Fruit fly (Drosophila melanogaster) whole organism, prepupa: Measurements from ENCODE around the gene Nepl18.

Source experiments
- Blimp-1 ChIP-seq: fragments of 200-800 bp; sonication (Bioruptor generic); optimal IDR thresholded peaks from 3 replicates; lab custom pipeline; 2017; ENCODE audit warnings: missing biosample characterization, missing genetic modification characterization, mild to moderate bottlenecking, moderate library complexity, missing genetic modification reagents
- CG10631 ChIP-seq: fragments of 200-800 bp; sonication (Bioruptor generic); optimal IDR thresholded peaks from 2 replicates; lab custom pipeline; 2016; ENCODE audit warnings: missing biosample characterization, missing genetic modification characterization
- CG10669 ChIP-seq: fragments of 200-800 bp; sonication (Bioruptor generic); optimal IDR thresholded peaks from 3 replicates; lab custom pipeline; 2018; ENCODE audit warnings: missing biosample characterization, mild to moderate bottlenecking, missing genetic modification characterization, moderate library complexity
- CG11294 ChIP-seq: fragments of 200-800 bp; sonication (Bioruptor generic); IDR thresholded peaks from 2 replicates; pipeline ENCODE4 v1.3.6; 2022; ENCODE audit warnings: missing biosample characterization, missing genetic modification characterization
- CG11762 ChIP-seq: fragments of 200-800 bp; sonication (Bioruptor generic); optimal IDR thresholded peaks from 3 replicates; lab custom pipeline; 2016; ENCODE audit warnings: missing biosample characterization, missing genetic modification characterization; ENCODE audit not compliant: insufficient read depth
- CG15336 ChIP-seq: fragments of 200-800 bp; sonication (Bioruptor generic); IDR thresholded peaks from 2 replicates; pipeline ENCODE4 v1.3.6; 2022; ENCODE audit warnings: missing biosample characterization, missing genetic modification characterization
- CG1621 ChIP-seq: fragments of 200-800 bp; sonication (Bioruptor generic); optimal IDR thresholded peaks from 3 replicates; lab custom pipeline; 2018; ENCODE audit warnings: missing biosample characterization, mild to moderate bottlenecking, missing genetic modification characterization
- CG16779 ChIP-seq: fragments of 200-800 bp; sonication (Bioruptor generic); optimal IDR thresholded peaks from 3 replicates; lab custom pipeline; 2017; ENCODE audit warnings: missing biosample characterization, mild to moderate bottlenecking, missing genetic modification characterization
- CG3032 ChIP-seq: fragments of 200-800 bp; optimal IDR thresholded peaks from 2 replicates; lab custom pipeline; 2019; ENCODE audit warnings: missing biosample characterization, mild to moderate bottlenecking, missing genetic modification characterization, moderate library complexity
- CG3919 ChIP-seq: fragments of 200-800 bp; sonication (Bioruptor generic); optimal IDR thresholded peaks from 3 replicates; lab custom pipeline; 2016; ENCODE audit warnings: missing biosample characterization, missing genetic modification characterization
- CG6163 ChIP-seq: fragments of 200-800 bp; sonication (Bioruptor generic); IDR thresholded peaks from 3 replicates; pipeline ENCODE4 v1.3.6; 2022; ENCODE audit warnings: missing biosample characterization, missing genetic modification characterization
- CG6276 ChIP-seq: fragments of 200-800 bp; sonication (Bioruptor generic); optimal IDR thresholded peaks from 2 replicates; lab custom pipeline; 2017; ENCODE audit warnings: missing biosample characterization, mild to moderate bottlenecking, missing genetic modification characterization
- CG6808 ChIP-seq: fragments of 200-800 bp; sonication (Bioruptor generic); optimal IDR thresholded peaks from 3 replicates; lab custom pipeline; 2017; ENCODE audit warnings: missing biosample characterization, missing genetic modification characterization, mild to moderate bottlenecking, moderate library complexity, missing genetic modification reagents
- CG6854 ChIP-seq: fragments of 200-800 bp; sonication (Bioruptor generic); optimal IDR thresholded peaks from 2 replicates; lab custom pipeline; 2017; ENCODE audit warnings: missing biosample characterization, mild to moderate bottlenecking, missing genetic modification characterization
- CG7368 ChIP-seq: fragments of 200-800 bp; sonication (Bioruptor generic); optimal IDR thresholded peaks from 3 replicates; lab custom pipeline; 2016; ENCODE audit warnings: missing biosample characterization, missing genetic modification characterization
- CG9139 ChIP-seq: fragments of 200-800 bp; sonication (Bioruptor generic); optimal IDR thresholded peaks from 3 replicates; lab custom pipeline; 2017; ENCODE audit warnings: missing biosample characterization, mild to moderate bottlenecking, missing genetic modification characterization
- Eip75B ChIP-seq: fragments of 200-800 bp; sonication (Bioruptor generic); optimal IDR thresholded peaks from 3 replicates; lab custom pipeline; 2016; ENCODE audit warnings: missing biosample characterization, missing genetic modification characterization
- Eip78C ChIP-seq: fragments of 200-800 bp; sonication (Bioruptor generic); peaks from one replicate; lab custom pipeline; 2016; ENCODE audit warnings: missing biosample characterization, missing genetic modification characterization
- Ets21C ChIP-seq: fragments of 200-800 bp; sonication (Bioruptor generic); optimal IDR thresholded peaks from 3 replicates; lab custom pipeline; 2016; ENCODE audit warnings: missing biosample characterization, missing genetic modification characterization
- Ets96B ChIP-seq: fragments of 200-800 bp; optimal IDR thresholded peaks from 2 replicates; lab custom pipeline; 2019; ENCODE audit warnings: missing biosample characterization, mild to moderate bottlenecking, missing genetic modification characterization, moderate library complexity
- Gug ChIP-seq: fragments of 200-800 bp; sonication (Bioruptor generic); IDR thresholded peaks from 2 replicates; pipeline ENCODE4 v1.3.6; 2022; ENCODE audit warnings: missing biosample characterization, missing genetic modification characterization
- Hr4 ChIP-seq: fragments of 200-800 bp; sonication (Bioruptor generic); optimal IDR thresholded peaks from 3 replicates; lab custom pipeline; 2016; ENCODE audit warnings: missing biosample characterization, missing genetic modification characterization
- Lpt ChIP-seq: fragments of 200-800 bp; sonication (Bioruptor generic); optimal IDR thresholded peaks from 3 replicates; lab custom pipeline; 2016; ENCODE audit warnings: missing biosample characterization, missing genetic modification characterization
- Met ChIP-seq: fragments of 200-800 bp; sonication (Bioruptor generic); optimal IDR thresholded peaks from 3 replicates; lab custom pipeline; 2016; ENCODE audit warnings: missing biosample characterization, missing genetic modification characterization
- OdsH ChIP-seq: fragments of 200-800 bp; sonication (Bioruptor generic); optimal IDR thresholded peaks from 3 replicates; lab custom pipeline; 2016; ENCODE audit warnings: missing biosample characterization, missing genetic modification characterization
- Smox ChIP-seq: fragments of 200-800 bp; sonication (Bioruptor generic); optimal IDR thresholded peaks from 3 replicates; lab custom pipeline; 2016; ENCODE audit warnings: missing biosample characterization, missing genetic modification characterization
- Sox102F ChIP-seq: fragments of 200-800 bp; sonication (Bioruptor generic); optimal IDR thresholded peaks from 2 replicates; lab custom pipeline; 2016; ENCODE audit warnings: missing biosample characterization, mild to moderate bottlenecking, missing genetic modification characterization
- Sox14 ChIP-seq: fragments of 200-800 bp; sonication (Bioruptor generic); optimal IDR thresholded peaks from 3 replicates; lab custom pipeline; 2016; ENCODE audit warnings: missing biosample characterization, missing genetic modification characterization
- Sox15 ChIP-seq: fragments of 200-800 bp; sonication (Bioruptor generic); optimal IDR thresholded peaks from 3 replicates; lab custom pipeline; 2016; ENCODE audit warnings: missing biosample characterization, missing genetic modification characterization
- achi ChIP-seq: fragments of 200-800 bp; sonication (Bioruptor generic); optimal IDR thresholded peaks from 3 replicates; lab custom pipeline; 2016; ENCODE audit warnings: missing biosample characterization, missing genetic modification characterization
- acj6 ChIP-seq: fragments of 200-800 bp; sonication (Bioruptor generic); optimal IDR thresholded peaks from 3 replicates; lab custom pipeline; 2016; ENCODE audit warnings: missing biosample characterization, missing genetic modification characterization
- dac ChIP-seq: fragments of 200-800 bp; sonication (Bioruptor generic); optimal IDR thresholded peaks from 2 replicates; lab custom pipeline; 2017; ENCODE audit warnings: missing biosample characterization, mild to moderate bottlenecking, missing genetic modification characterization
- dsx ChIP-seq: fragments of 200-800 bp; optimal IDR thresholded peaks from 3 replicates; lab custom pipeline; 2019; ENCODE audit warnings: missing biosample characterization, mild to moderate bottlenecking, missing genetic modification characterization, moderate library complexity; ENCODE audit not compliant: poor library complexity, severe bottlenecking
- eg ChIP-seq: fragments of 200-800 bp; sonication (Bioruptor generic); IDR thresholded peaks from 3 replicates; pipeline ENCODE4 v1.3.6; 2022; ENCODE audit warnings: missing biosample characterization, missing genetic modification characterization
- fd85E ChIP-seq: fragments of 200-800 bp; sonication (Bioruptor generic); optimal IDR thresholded peaks from 3 replicates; lab custom pipeline; 2016; ENCODE audit warnings: missing biosample characterization, missing genetic modification characterization
- fkh ChIP-seq: fragments of 200-800 bp; sonication (Bioruptor generic); optimal IDR thresholded peaks from 3 replicates; lab custom pipeline; 2017; ENCODE audit warnings: missing biosample characterization, mild to moderate bottlenecking, missing genetic modification characterization, moderate library complexity
- lz ChIP-seq: fragments of 200-800 bp; sonication (Bioruptor generic); optimal IDR thresholded peaks from 3 replicates; lab custom pipeline; 2016; ENCODE audit warnings: missing biosample characterization, missing genetic modification characterization
- net ChIP-seq: fragments of 200-800 bp; sonication (Bioruptor generic); optimal IDR thresholded peaks from 3 replicates; lab custom pipeline; 2016; ENCODE audit warnings: missing biosample characterization, missing genetic modification characterization
- pdm3 ChIP-seq: fragments of 200-800 bp; sonication (Bioruptor generic); optimal IDR thresholded peaks from 3 replicates; lab custom pipeline; 2016; ENCODE audit warnings: missing biosample characterization, missing genetic modification characterization
- salr ChIP-seq, 2 experiments: fragments of 200-800 bp; sonication (Bioruptor generic); optimal IDR thresholded peaks; 3 replicates each; lab custom pipeline; 2016 to 2018; ENCODE audit warnings: missing biosample characterization in 2 of 2, missing genetic modification characterization in 2 of 2, mild to moderate bottlenecking in 1 of 2
- spab ChIP-seq: fragments of 200-800 bp; sonication (Bioruptor generic); optimal IDR thresholded peaks from 2 replicates; lab custom pipeline; 2017; ENCODE audit warnings: missing biosample characterization, mild to moderate bottlenecking, missing genetic modification characterization, missing genetic modification reagents
- ss ChIP-seq, 2 experiments: fragments of 200-800 bp; sonication (Bioruptor generic); optimal IDR thresholded peaks; 2 replicates in 1 of 2; 3 replicates in 1 of 2; lab custom pipeline; 2017 to 2018; ENCODE audit warnings: mild to moderate bottlenecking in 2 of 2, missing biosample characterization in 2 of 2, missing genetic modification characterization in 2 of 2, moderate library complexity in 1 of 2
- svp ChIP-seq: fragments of 200-800 bp; sonication (Bioruptor generic); peaks from one replicate; lab custom pipeline; 2016; ENCODE audit warnings: missing biosample characterization, missing genetic modification characterization
- topi ChIP-seq: fragments of 200-800 bp; sonication (Bioruptor generic); optimal IDR thresholded peaks from 3 replicates; lab custom pipeline; 2016; ENCODE audit warnings: missing biosample characterization, missing genetic modification characterization
- vri ChIP-seq: fragments of 200-800 bp; sonication (Bioruptor generic); optimal IDR thresholded peaks from 3 replicates; lab custom pipeline; 2016; ENCODE audit warnings: missing biosample characterization, mild to moderate bottlenecking, missing genetic modification characterization

The Nepl18 gene

dm6 chr3R:28901468-28902163 is 26.2 kb downstream of the Nepl18 start:
- TF ChIP-seq svp (GFP tag; lab: Kevin White, UChicago), result peak; percentile 71
- no peak for TF ChIP-seq CG6808 (GFP tag; lab: Kevin White, UChicago)
- TF ChIP-seq Blimp-1 (GFP tag; lab: Kevin White, UChicago), result no peak
- no peak for TF ChIP-seq dac (GFP tag; lab: Kevin White, UChicago)
- TF ChIP-seq Ets96B, result no peak
- no peak for TF ChIP-seq topi (GFP tag; lab: Kevin White, UChicago)
- no peak for TF ChIP-seq CG7368 (GFP tag; lab: Kevin White, UChicago)
- 0 out of 3 replicates have a peak, but pooled peaks have one; percentile 16 for TF ChIP-seq eg
- no peak for TF ChIP-seq Sox15
- TF ChIP-seq, all 60 proteins: peak for 2

- TF ChIP-seq Sox15, result no peak
- no peak for TF ChIP-seq topi (GFP tag; lab: Kevin White, UChicago)
- no peak for TF ChIP-seq Ets21C
- no peak for TF ChIP-seq Lpt (GFP tag; lab: Kevin White, UChicago)
- no peak for TF ChIP-seq vri (GFP tag; lab: Kevin White, UChicago)
- TF ChIP-seq pdm3 (GFP tag; lab: Kevin White, UChicago), result no peak
- TF ChIP-seq net, result no peak
- TF ChIP-seq CG10669, result no peak
- TF ChIP-seq, all 60 proteins: peak for 0
Measured at dm6 chr3R:28903392-28903791, 28.0 kb downstream of the Nepl18 start.

- TF ChIP-seq spab (GFP tag; lab: Kevin White, UChicago), result no peak
- TF ChIP-seq ss (GFP tag; optimal IDR thresholded peaks at IDR 0.05; lab: Kevin White, UChicago), result no peak
- TF ChIP-seq fd85E, result no peak
- no peak for TF ChIP-seq pdm3 (GFP tag; lab: Kevin White, UChicago)
- TF ChIP-seq CG9139 (GFP tag; lab: Kevin White, UChicago), result no peak
- TF ChIP-seq achi (GFP tag; lab: Kevin White, UChicago), result peak; percentile 22
- TF ChIP-seq Sox102F (GFP tag; lab: Kevin White, UChicago), result no peak
- TF ChIP-seq Eip75B (GFP tag; lab: Kevin White, UChicago), result no peak
- peak; percentile 53 for TF ChIP-seq Eip78C
- TF ChIP-seq CG3919 (GFP tag; lab: Kevin White, UChicago), result peak; percentile 16
- no peak for TF ChIP-seq Sox14 (GFP tag; lab: Kevin White, UChicago)
- no peak for TF ChIP-seq fkh
- TF ChIP-seq CG10669, result no peak
- no peak for TF ChIP-seq Sox15
- TF ChIP-seq CG7368 (GFP tag; lab: Kevin White, UChicago), result no peak
- TF ChIP-seq Blimp-1 (GFP tag; lab: Kevin White, UChicago), result no peak
- no peak for TF ChIP-seq dsx (GFP tag; lab: Kevin White, UChicago)
- no peak for TF ChIP-seq CG3032 (tag; lab: Kevin White, UChicago)
- TF ChIP-seq CG6276 (GFP tag; lab: Kevin White, UChicago), result peak; percentile 35
- TF ChIP-seq OdsH (GFP tag; lab: Kevin White, UChicago), result no peak
- TF ChIP-seq Hr4 (GFP tag; lab: Kevin White, UChicago), result peak; percentile 41
- no peak for TF ChIP-seq lz (GFP tag; lab: Kevin White, UChicago)
- TF ChIP-seq CG6163 (GFP tag; lab: Robert Waterston, UW), result peak; percentile 36; the same call in 1 of the 3 replicates
- no peak for TF ChIP-seq CG1621 (tag; lab: Kevin White, UChicago)
- no peak for TF ChIP-seq CG16779
- no peak for TF ChIP-seq Ets21C
- no peak for TF ChIP-seq Ets96B
- no peak for TF ChIP-seq CG11762 (GFP tag; lab: Kevin White, UChicago)
- no peak for TF ChIP-seq CG6854 (GFP tag; lab: Kevin White, UChicago)
- TF ChIP-seq Lpt (GFP tag; lab: Kevin White, UChicago), result no peak
- TF ChIP-seq net, result no peak
- TF ChIP-seq acj6 (GFP tag; lab: Kevin White, UChicago), result no peak
- TF ChIP-seq CG10631 (GFP tag; lab: Kevin White, UChicago), result peak; percentile 22
- TF ChIP-seq Met, result no peak
- TF ChIP-seq Smox (GFP tag; lab: Kevin White, UChicago), result no peak
- no peak for TF ChIP-seq topi (GFP tag; lab: Kevin White, UChicago)
- no peak for TF ChIP-seq CG11294 (GFP tag; lab: Robert Waterston, UW)
- TF ChIP-seq CG15336 (GFP tag; lab: Robert Waterston, UW), result peak; percentile 53; the same call in 1 of the 2 replicates
- TF ChIP-seq CG6808 (GFP tag; lab: Kevin White, UChicago), result no peak
- no peak for TF ChIP-seq svp (GFP tag; lab: Kevin White, UChicago)
- no peak for TF ChIP-seq Gug
- no peak for TF ChIP-seq salr (GFP tag; optimal IDR thresholded peaks at IDR 0.05; lab: Kevin White, UChicago)
Measured at dm6 chr3R:28904174-28904573, 28.8 kb downstream of the Nepl18 start.
